Worm (Caenorhabditis elegans) whole organism, L4 larva: ENCODE measurements around the gene C04C11.25.
A peak's percentile ranks its signal among the peaks of the same experiment; 100 is the strongest.

Experiments
- D1046.2 ChIP-seq: fragments of 200-800 bp; sonication (Bioruptor generic); IDR thresholded peaks from 2 replicates; pipeline ENCODE4 v1.3.6; 2022; ENCODE audit warnings: missing genetic modification characterization, missing compliant biosample characterization
- F26F4.8 ChIP-seq: fragments of 200-800 bp; sonication (Bioruptor generic); conservative IDR thresholded peaks from 2 replicates; pipeline ENCODE4 v1.3.6; 2022; ENCODE audit warnings: missing genetic modification characterization, missing compliant biosample characterization
- F37D6.2 ChIP-seq: sonication (generic microtip); optimal IDR thresholded peaks from 2 replicates; lab custom pipeline; 2016; ENCODE audit warnings: mild to moderate bottlenecking, missing genetic modification characterization, missing compliant biosample characterization
- F49E8.2 ChIP-seq: sonication (generic microtip); optimal IDR thresholded peaks from 2 replicates; lab custom pipeline; 2016; ENCODE audit warnings: missing compliant biosample characterization, mild to moderate bottlenecking, missing genetic modification characterization, borderline replicate concordance
- Y48G9A.11 ChIP-seq: fragments of 200-800 bp; sonication (Bioruptor generic); IDR thresholded peaks from 2 replicates; pipeline ENCODE4 v1.3.6; 2022; ENCODE audit warnings: missing genetic modification reagents, missing genetic modification characterization, missing compliant biosample characterization
- aha-1 ChIP-seq: fragments of 150-350 bp; peaks from one replicate; lab custom pipeline; 2014; ENCODE audit warnings: missing biosample characterization, missing genetic modification characterization
- ama-1 ChIP-seq: fragments of 150-350 bp; optimal IDR thresholded peaks from 2 replicates; lab custom pipeline; 2014; ENCODE audit warnings: inconsistent platforms, mixed read lengths
- ceh-20 ChIP-seq: fragments of 200-800 bp; sonication (Bioruptor generic); IDR thresholded peaks from 2 replicates; pipeline ENCODE4 v1.3.6; 2022; ENCODE audit warnings: missing genetic modification reagents, missing genetic modification characterization, missing compliant biosample characterization
- ceh-28 ChIP-seq: fragments of 150-350 bp; optimal IDR thresholded peaks from 2 replicates; lab custom pipeline; 2014; ENCODE audit warnings: missing biosample characterization, missing genetic modification reagents, missing genetic modification characterization
- ctbp-1 ChIP-seq: fragments of 200-800 bp; sonication (Bioruptor generic); IDR thresholded peaks from 2 replicates; pipeline ENCODE4 v1.3.6; 2022; ENCODE audit warnings: missing genetic modification reagents, missing genetic modification characterization, missing compliant biosample characterization
- daf-12 ChIP-seq: fragments of 150-350 bp; optimal IDR thresholded peaks from 2 replicates; lab custom pipeline; 2014; ENCODE audit warnings: missing biosample characterization, missing genetic modification reagents, missing genetic modification characterization
- daf-16 ChIP-seq, 3 experiments: sonication (generic microtip); optimal IDR thresholded peaks; 2 replicates each; lab custom pipeline; 2016 to 2017; ENCODE audit warnings: missing genetic modification characterization in 3 of 3, missing genetic modification reagents in 3 of 3, mild to moderate bottlenecking in 2 of 3, missing compliant biosample characterization in 2 of 3, missing biosample characterization in 1 of 3, moderate library complexity in 1 of 3
- daf-19 ChIP-seq: fragments of 200-800 bp; sonication (Bioruptor generic); conservative IDR thresholded peaks from 2 replicates; pipeline ENCODE4 v1.3.6; 2022; ENCODE audit warnings: missing genetic modification characterization, missing compliant biosample characterization
- dmd-6 ChIP-seq: fragments of 200-800 bp; sonication (Bioruptor generic); IDR thresholded peaks from 2 replicates; pipeline ENCODE4 v1.3.6; 2022; ENCODE audit warnings: missing genetic modification reagents, missing genetic modification characterization, missing compliant biosample characterization
- duxl-1 ChIP-seq: sonication (generic microtip); optimal IDR thresholded peaks from 2 replicates; lab custom pipeline; 2016; ENCODE audit warnings: mild to moderate bottlenecking, missing genetic modification characterization, moderate library complexity, missing compliant biosample characterization; ENCODE audit not compliant: poor library complexity
- egl-27 ChIP-seq: sonication (generic microtip); optimal IDR thresholded peaks from 3 replicates; lab custom pipeline; 2017; ENCODE audit warnings: missing biosample characterization, missing genetic modification reagents, missing genetic modification characterization
- egl-43 ChIP-seq: fragments of 200-800 bp; sonication (Bioruptor generic); IDR thresholded peaks from 2 replicates; pipeline ENCODE4 v1.3.6; 2022; ENCODE audit warnings: missing genetic modification reagents, missing genetic modification characterization, missing compliant biosample characterization
- gei-8 ChIP-seq: fragments of 200-800 bp; sonication (Bioruptor generic); optimal IDR thresholded peaks from 2 replicates; lab custom pipeline; 2018; ENCODE audit warnings: mild to moderate bottlenecking, missing genetic modification characterization, missing compliant biosample characterization
- hlh-11 ChIP-seq: fragments of 200-800 bp; sonication (Bioruptor generic); optimal IDR thresholded peaks from 2 replicates; lab custom pipeline; 2018; ENCODE audit warnings: mild to moderate bottlenecking, missing genetic modification characterization, missing compliant biosample characterization
- hlh-30 ChIP-seq: sonication (generic microtip); optimal IDR thresholded peaks from 2 replicates; lab custom pipeline; 2017; ENCODE audit warnings: antibody characterized with exemption, mild to moderate bottlenecking, missing genetic modification characterization, missing compliant biosample characterization; ENCODE audit not compliant: insufficient read depth
- lin-1 ChIP-seq: fragments of 200-800 bp; sonication (Bioruptor generic); IDR thresholded peaks from 2 replicates; pipeline ENCODE4 v1.3.6; 2022; ENCODE audit warnings: missing genetic modification reagents, missing genetic modification characterization, missing compliant biosample characterization
- lin-29 ChIP-seq: fragments of 200-800 bp; sonication (Bioruptor generic); IDR thresholded peaks from 2 replicates; pipeline ENCODE4 v1.3.6; 2022; ENCODE audit warnings: missing genetic modification reagents, missing genetic modification characterization, missing compliant biosample characterization
- lin-38 ChIP-seq: fragments of 200-800 bp; sonication (Bioruptor generic); IDR thresholded peaks from 2 replicates; pipeline ENCODE4 v1.3.6; 2022; ENCODE audit warnings: missing genetic modification reagents, missing genetic modification characterization, missing compliant biosample characterization
- lin-39 ChIP-seq: fragments of 150-350 bp; optimal IDR thresholded peaks from 2 replicates; lab custom pipeline; 2014; ENCODE audit warnings: missing biosample characterization, missing genetic modification reagents, missing genetic modification characterization
- lir-3 ChIP-seq: sonication (generic microtip); optimal IDR thresholded peaks from 2 replicates; lab custom pipeline; 2016; ENCODE audit warnings: mild to moderate bottlenecking, missing genetic modification characterization, missing compliant biosample characterization
- nhr-10 ChIP-seq: fragments of 150-350 bp; optimal IDR thresholded peaks from 2 replicates; lab custom pipeline; 2014; ENCODE audit warnings: missing biosample characterization, missing genetic modification characterization
- nhr-28 ChIP-seq: fragments of 150-350 bp; optimal IDR thresholded peaks from 2 replicates; lab custom pipeline; 2014; ENCODE audit warnings: missing biosample characterization, missing genetic modification characterization
- nhr-41 ChIP-seq: fragments of 200-800 bp; sonication (Bioruptor generic); IDR thresholded peaks from 2 replicates; pipeline ENCODE4 v1.3.6; 2022; ENCODE audit warnings: missing genetic modification reagents, missing genetic modification characterization, missing compliant biosample characterization
- nhr-42 ChIP-seq: fragments of 200-800 bp; sonication (Bioruptor generic); IDR thresholded peaks from 2 replicates; pipeline ENCODE4 v1.3.6; 2022; ENCODE audit warnings: missing genetic modification characterization, missing compliant biosample characterization
- nhr-48 ChIP-seq: sonication (generic microtip); optimal IDR thresholded peaks from 2 replicates; lab custom pipeline; 2016; ENCODE audit warnings: mild to moderate bottlenecking, missing genetic modification characterization, missing compliant biosample characterization
- nhr-6 ChIP-seq: fragments of 150-350 bp; optimal IDR thresholded peaks from 2 replicates; lab custom pipeline; 2014; ENCODE audit warnings: missing biosample characterization, missing genetic modification characterization
- nhr-76 ChIP-seq: fragments of 150-350 bp; optimal IDR thresholded peaks from 2 replicates; lab custom pipeline; 2014; ENCODE audit warnings: missing biosample characterization, missing genetic modification characterization
- nhr-77 ChIP-seq: fragments of 150-350 bp; optimal IDR thresholded peaks from 2 replicates; lab custom pipeline; 2014; ENCODE audit warnings: missing biosample characterization, missing genetic modification characterization
- pqm-1 ChIP-seq: sonication (generic microtip); optimal IDR thresholded peaks from 2 replicates; lab custom pipeline; 2017; ENCODE audit warnings: missing biosample characterization, missing genetic modification characterization
- set-16 ChIP-seq: fragments of 200-800 bp; sonication (Bioruptor generic); IDR thresholded peaks from 2 replicates; pipeline ENCODE4 v1.3.6; 2022; ENCODE audit warnings: missing genetic modification reagents, missing genetic modification characterization, missing compliant biosample characterization
- skn-1 ChIP-seq: fragments of 150-350 bp; optimal IDR thresholded peaks from 2 replicates; lab custom pipeline; 2014; ENCODE audit warnings: missing biosample characterization, missing genetic modification characterization
- snpc-1.2 ChIP-seq: fragments of 200-800 bp; sonication (Bioruptor generic); IDR thresholded peaks from 2 replicates; pipeline ENCODE4 v1.3.6; 2022; ENCODE audit warnings: missing genetic modification reagents, missing genetic modification characterization, missing compliant biosample characterization
- unc-130 ChIP-seq: sonication (generic microtip); optimal IDR thresholded peaks from 2 replicates; lab custom pipeline; 2016; ENCODE audit warnings: missing genetic modification reagents, missing genetic modification characterization, missing compliant biosample characterization
- unc-62 ChIP-seq, 3 experiments: fragments of 150-350 bp in 1 of 3; sonication (generic microtip); optimal IDR thresholded peaks in 2 of 3; peaks in 1 of 3; 1 replicate in 1 of 3; 2 replicates in 2 of 3; lab custom pipeline; 2014 to 2017; ENCODE audit warnings: missing biosample characterization in 3 of 3, missing genetic modification characterization in 3 of 3, missing genetic modification reagents in 3 of 3, missing genotype in 1 of 3
- zfp-3 ChIP-seq: fragments of 200-800 bp; sonication (Bioruptor generic); conservative IDR thresholded peaks from 2 replicates; pipeline ENCODE4 v1.3.6; 2022; ENCODE audit warnings: missing genetic modification reagents, missing genetic modification characterization, missing compliant biosample characterization
- zip-11 ChIP-seq: fragments of 200-800 bp; sonication (Bioruptor generic); IDR thresholded peaks from 2 replicates; pipeline ENCODE4 v1.3.6; 2022; ENCODE audit warnings: missing genetic modification characterization, missing compliant biosample characterization
- ztf-11 ChIP-seq: fragments of 150-350 bp; optimal IDR thresholded peaks from 2 replicates; lab custom pipeline; 2014; ENCODE audit warnings: missing biosample characterization, missing genetic modification characterization

Gene C04C11.25

ce11 chrX:14063830-14064229, 48.6 kb upstream of the C04C11.25 start (continued):
- TF ChIP-seq daf-12 (tag; lab: Kevin White, UChicago), result no peak
- TF ChIP-seq hlh-11 (tag; lab: Kevin White, UChicago), result peak; percentile 87
- peak; percentile 76 for TF ChIP-seq nhr-6 (tag; lab: Kevin White, UChicago)
- TF ChIP-seq ceh-28 (tag; lab: Kevin White, UChicago), result peak; percentile 18
- peak; percentile 87 for TF ChIP-seq zip-11 (GFP tag; lab: Robert Waterston, UW)
- TF ChIP-seq lin-1 (GFP tag; lab: Robert Waterston, UW), result peak; percentile 95
- TF ChIP-seq nhr-77 (tag; lab: Kevin White, UChicago), result peak; percentile 97
- peak; percentile 83 for TF ChIP-seq nhr-48 (tag; lab: Kevin White, UChicago)
- no peak for TF ChIP-seq ztf-11 (tag; lab: Kevin White, UChicago)

ce11 chrX:14062771-14063170, 47.5 kb upstream of the C04C11.25 start:
- TF ChIP-seq ceh-20 (GFP tag; lab: Robert Waterston, UW) (no peak), set-16 (GFP tag; lab: Robert Waterston, UW) (peak; percentile 49), lin-29 (no peak), unc-62 (GFP tag; optimal IDR thresholded peaks at IDR 0.05 in 1 of 2; lab: Kevin White, UChicago) (no peak), unc-62 (tag; optimal IDR thresholded peaks at IDR 0.05; lab: Kevin White, UChicago) (no peak)

- TF ChIP-seq unc-62 (GFP tag; optimal IDR thresholded peaks at IDR 0.05 in 1 of 2; lab: Kevin White, UChicago) (peak in 1 of 2 experiments; percentile 97), unc-62 (tag; optimal IDR thresholded peaks at IDR 0.05; lab: Kevin White, UChicago) (no peak), nhr-41 (no peak), hlh-30 (tag; lab: Kevin White, UChicago) (peak; percentile 29), daf-16 (GFP tag; optimal IDR thresholded peaks at IDR 0.05; lab: Kevin White, UChicago) (peak in 1 of 2 experiments; percentile 55), daf-16 (tag; optimal IDR thresholded peaks at IDR 0.05; lab: Kevin White, UChicago) (no peak), nhr-28 (tag; lab: Kevin White, UChicago) (peak; percentile 10), egl-27 (tag; lab: Kevin White, UChicago) (no peak), ceh-20 (GFP tag; lab: Robert Waterston, UW) (peak; percentile 66; the same call in 1 of the 2 replicates)
Measured at ce11 chrX:14056527-14056926, 41.3 kb upstream of the C04C11.25 start.

- TF ChIP-seq skn-1 (tag; lab: Kevin White, UChicago), result no peak
- TF ChIP-seq ceh-28 (tag; lab: Kevin White, UChicago), result no peak
- no peak for TF ChIP-seq ctbp-1
- no peak for TF ChIP-seq egl-43
- TF ChIP-seq duxl-1, result no peak
- no peak for TF ChIP-seq F26F4.8 (GFP tag; lab: Robert Waterston, UW)
- TF ChIP-seq unc-130 (GFP tag; lab: Kevin White, UChicago), result no peak
- no peak for TF ChIP-seq dmd-6 (GFP tag; lab: Robert Waterston, UW)
- TF ChIP-seq nhr-6 (tag; lab: Kevin White, UChicago), result no peak
- TF ChIP-seq F37D6.2 (tag; lab: Kevin White, UChicago), result no peak
- TF ChIP-seq nhr-77 (tag; lab: Kevin White, UChicago), result no peak
- no peak for TF ChIP-seq lin-39 (tag; lab: Kevin White, UChicago)
- TF ChIP-seq, all 104 proteins: peak for 0
Measured at ce11 chrX:14055715-14056114, 40.4 kb upstream of the C04C11.25 start.

ce11 chrX:14054799-14055198, 39.5 kb upstream of the C04C11.25 start:
- peak; percentile 28 for TF ChIP-seq aha-1 (tag; lab: Kevin White, UChicago)
- TF ChIP-seq F49E8.2 (tag; lab: Kevin White, UChicago), result no peak
- no peak for TF ChIP-seq ama-1 (lab: Kevin White, UChicago)
- no peak for TF ChIP-seq snpc-1.2 (GFP tag; lab: Robert Waterston, UW)
- TF ChIP-seq nhr-42, result no peak
- TF ChIP-seq daf-16 (GFP tag; optimal IDR thresholded peaks at IDR 0.05; lab: Kevin White, UChicago), result peak in 1 of 2 experiments; percentile 35
- TF ChIP-seq daf-16 (tag; optimal IDR thresholded peaks at IDR 0.05; lab: Kevin White, UChicago), result no peak
- TF ChIP-seq D1046.2 (GFP tag; lab: Robert Waterston, UW), result no peak
- TF ChIP-seq nhr-10 (tag; lab: Kevin White, UChicago), result no peak
- TF ChIP-seq nhr-48 (tag; lab: Kevin White, UChicago), result no peak
- no peak for TF ChIP-seq pqm-1 (tag; lab: Kevin White, UChicago)
- TF ChIP-seq daf-19 (GFP tag; lab: Robert Waterston, UW), result no peak
- no peak for TF ChIP-seq dmd-6 (GFP tag; lab: Robert Waterston, UW)
- TF ChIP-seq zip-11 (GFP tag; lab: Robert Waterston, UW), result no peak
- TF ChIP-seq hlh-11 (tag; lab: Kevin White, UChicago), result peak; percentile 48
- TF ChIP-seq nhr-76, result no peak
- TF ChIP-seq Y48G9A.11 (GFP tag; lab: Robert Waterston, UW), result no peak
- TF ChIP-seq gei-8 (GFP tag; lab: Kevin White, UChicago), result no peak
- TF ChIP-seq lir-3 (tag; lab: Kevin White, UChicago), result no peak
- TF ChIP-seq nhr-6 (tag; lab: Kevin White, UChicago), result no peak
- TF ChIP-seq zfp-3 (GFP tag; lab: Robert Waterston, UW), result no peak
- no peak for TF ChIP-seq F26F4.8 (GFP tag; lab: Robert Waterston, UW)
- no peak for TF ChIP-seq lin-38 (GFP tag; lab: Robert Waterston, UW)
